Worm (Caenorhabditis elegans): ENCODE measurements around the gene papl-1.

DNA sequence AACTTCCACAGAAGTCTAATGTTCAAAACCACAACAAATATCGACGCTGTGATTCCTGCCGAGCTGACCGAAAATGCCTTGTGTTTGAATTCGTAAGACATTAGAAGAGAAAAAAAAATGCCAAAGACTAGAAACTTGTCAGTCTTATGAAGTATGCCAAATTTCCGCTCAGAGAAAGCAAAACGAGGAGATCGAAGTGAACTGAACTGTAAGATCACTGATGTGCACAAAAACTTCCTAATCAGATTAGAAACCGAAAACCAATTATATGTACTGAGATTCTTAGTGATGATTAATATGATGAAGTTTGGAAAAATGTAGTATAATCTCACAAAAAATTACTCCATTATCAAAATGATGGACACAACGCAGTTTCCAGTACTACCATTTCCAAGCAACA is 28.9 kb upstream of the papl-1 start, which contains the start of gene srbc-44:
- TF ChIP-seq ceh-82 (tag; optimal IDR thresholded peaks at IDR 0.05) (no peak), lsy-2 (tag; optimal IDR thresholded peaks at IDR 0.05) (no peak), ztf-11 (tag; optimal IDR thresholded peaks at IDR 0.05) (no peak), snpc-4 (tag; optimal IDR thresholded peaks at IDR 0.05) (no peak), egl-27 (tag; optimal IDR thresholded peaks at IDR 0.05) (no peak)
